Worm (Caenorhabditis elegans) whole organism, late embryonic: Measurements from ENCODE around the gene R11H6.5.

Experiments used
- C08G9.2 ChIP-seq: sonication (generic microtip); optimal IDR thresholded peaks from 2 replicates; lab custom pipeline; 2016; ENCODE audit warnings: mild to moderate bottlenecking, missing genetic modification characterization, moderate library complexity, missing compliant biosample characterization
- C38D4.7 ChIP-seq: fragments of 200-800 bp; sonication (Bioruptor generic); optimal IDR thresholded peaks from 2 replicates; lab custom pipeline; 2018; ENCODE audit warnings: mild to moderate bottlenecking, missing genetic modification characterization, moderate library complexity, missing compliant biosample characterization
- F13H6.1 ChIP-seq: sonication (generic microtip); optimal IDR thresholded peaks from 2 replicates; lab custom pipeline; 2016; ENCODE audit warnings: missing genetic modification characterization, missing compliant biosample characterization
- K02D7.2 ChIP-seq: sonication (generic microtip); optimal IDR thresholded peaks from 2 replicates; lab custom pipeline; 2017; ENCODE audit warnings: mild to moderate bottlenecking, missing genetic modification characterization, missing compliant biosample characterization
- T23F11.4 ChIP-seq: fragments of 200-800 bp; sonication (Bioruptor generic); optimal IDR thresholded peaks from 2 replicates; lab custom pipeline; 2018; ENCODE audit warnings: mild to moderate bottlenecking, missing genetic modification characterization, missing compliant biosample characterization
- ceh-24 ChIP-seq: sonication (generic microtip); optimal IDR thresholded peaks from 2 replicates; lab custom pipeline; 2016; ENCODE audit warnings: mild to moderate bottlenecking, missing genetic modification characterization, missing compliant biosample characterization
- ceh-30 ChIP-seq: fragments of 150-350 bp; optimal IDR thresholded peaks from 2 replicates; lab custom pipeline; 2014; ENCODE audit warnings: missing biosample characterization, missing genetic modification characterization
- ceh-34 ChIP-seq: sonication (generic microtip); optimal IDR thresholded peaks from 2 replicates; lab custom pipeline; 2016; ENCODE audit warnings: mild to moderate bottlenecking, missing genetic modification characterization, missing compliant biosample characterization
- ceh-48 ChIP-seq: sonication (generic microtip); optimal IDR thresholded peaks from 2 replicates; lab custom pipeline; 2016; ENCODE audit warnings: missing genetic modification characterization, inconsistent platforms, missing compliant biosample characterization
- ceh-9 ChIP-seq: sonication (generic microtip); optimal IDR thresholded peaks from 2 replicates; lab custom pipeline; 2016; ENCODE audit warnings: mild to moderate bottlenecking, missing genetic modification characterization, inconsistent platforms, missing compliant biosample characterization
- che-1 ChIP-seq: sonication (generic microtip); optimal IDR thresholded peaks from 2 replicates; lab custom pipeline; 2016; ENCODE audit warnings: mild to moderate bottlenecking, missing genetic modification characterization, missing compliant biosample characterization
- dmd-4 ChIP-seq: sonication (generic microtip); optimal IDR thresholded peaks from 2 replicates; lab custom pipeline; 2016; ENCODE audit warnings: borderline replicate concordance, missing genetic modification characterization, missing compliant biosample characterization
- elt-2 ChIP-seq: sonication (generic microtip); optimal IDR thresholded peaks from 2 replicates; lab custom pipeline; 2016; ENCODE audit warnings: missing genetic modification reagents, missing genetic modification characterization, missing compliant biosample characterization
- elt-4 ChIP-seq: sonication (generic microtip); optimal IDR thresholded peaks from 2 replicates; lab custom pipeline; 2016; ENCODE audit warnings: missing genetic modification characterization, missing compliant biosample characterization
- eyg-1 ChIP-seq: sonication (generic microtip); optimal IDR thresholded peaks from 2 replicates; lab custom pipeline; 2016; ENCODE audit warnings: missing genotype, missing genetic modification characterization, missing compliant biosample characterization
- fkh-10 ChIP-seq: fragments of 150-350 bp; optimal IDR thresholded peaks from 2 replicates; lab custom pipeline; 2014; ENCODE audit warnings: missing biosample characterization, missing genetic modification reagents, missing genetic modification characterization
- fkh-6 ChIP-seq: sonication (generic microtip); optimal IDR thresholded peaks from 2 replicates; lab custom pipeline; 2016; ENCODE audit warnings: missing genetic modification characterization, missing compliant biosample characterization
- gmeb-2 ChIP-seq: sonication (generic microtip); optimal IDR thresholded peaks from 2 replicates; lab custom pipeline; 2016; ENCODE audit warnings: missing genetic modification characterization, inconsistent platforms, missing compliant biosample characterization
- hlh-15 ChIP-seq: sonication (generic microtip); optimal IDR thresholded peaks from 2 replicates; lab custom pipeline; 2016; ENCODE audit warnings: missing genetic modification characterization, missing compliant biosample characterization
- lim-6 ChIP-seq: sonication (generic microtip); optimal IDR thresholded peaks from 2 replicates; lab custom pipeline; 2016; ENCODE audit warnings: missing genetic modification characterization, missing compliant biosample characterization
- mec-3 ChIP-seq: sonication (generic microtip); optimal IDR thresholded peaks from 2 replicates; lab custom pipeline; 2016; ENCODE audit warnings: borderline replicate concordance, missing genetic modification characterization, missing compliant biosample characterization
- nfya-1 ChIP-seq: sonication (generic microtip); optimal IDR thresholded peaks from 2 replicates; lab custom pipeline; 2017; ENCODE audit warnings: missing genetic modification characterization, mild to moderate bottlenecking, missing compliant biosample characterization, antibody characterized with exemption, moderate library complexity
- nhr-11 ChIP-seq: fragments of 150-350 bp; optimal IDR thresholded peaks from 2 replicates; lab custom pipeline; 2014; ENCODE audit warnings: missing biosample characterization, missing genetic modification characterization
- nhr-232 ChIP-seq: sonication (generic microtip); optimal IDR thresholded peaks from 2 replicates; lab custom pipeline; 2016; ENCODE audit warnings: missing genetic modification characterization, missing compliant biosample characterization
- pha-4 ChIP-seq: fragments of 150-350 bp; optimal IDR thresholded peaks from 2 replicates; lab custom pipeline; 2018; ENCODE audit warnings: missing biosample characterization, missing genetic modification reagents, missing genetic modification characterization
- pqm-1 ChIP-seq: sonication (generic microtip); optimal IDR thresholded peaks from 2 replicates; lab custom pipeline; 2016; ENCODE audit warnings: missing genetic modification characterization, missing compliant biosample characterization
- rnt-1 ChIP-seq: sonication (generic microtip); optimal IDR thresholded peaks from 2 replicates; lab custom pipeline; 2016; ENCODE audit warnings: missing genetic modification characterization, missing compliant biosample characterization
- sdc-2 ChIP-seq: sonication (generic microtip); optimal IDR thresholded peaks from 2 replicates; lab custom pipeline; 2016; ENCODE audit warnings: missing genotype, missing genetic modification characterization, missing compliant biosample characterization
- sox-4 ChIP-seq: sonication (generic microtip); optimal IDR thresholded peaks from 2 replicates; lab custom pipeline; 2017; ENCODE audit warnings: mild to moderate bottlenecking, missing genetic modification characterization, inconsistent platforms, missing compliant biosample characterization
- syd-9 ChIP-seq: sonication (generic microtip); optimal IDR thresholded peaks from 2 replicates; lab custom pipeline; 2016; ENCODE audit warnings: mild to moderate bottlenecking, missing genetic modification characterization, moderate library complexity, missing compliant biosample characterization
- tbx-2 ChIP-seq: sonication (generic microtip); optimal IDR thresholded peaks from 2 replicates; lab custom pipeline; 2016; ENCODE audit warnings: missing genetic modification characterization, missing compliant biosample characterization
- unc-3 ChIP-seq, 2 experiments: fragments of 200-800 bp in 1 of 2; sonication (Bioruptor generic) in 1 of 2; sonication (generic microtip) in 1 of 2; conservative IDR thresholded peaks in 1 of 2; optimal IDR thresholded peaks in 1 of 2; 2 replicates each; pipeline versions ENCODE4 v1.3.6 to Lab custom; 2016 to 2022; ENCODE audit warnings: missing compliant biosample characterization in 2 of 2, missing genetic modification characterization in 2 of 2, missing genetic modification reagents in 1 of 2

The R11H6.5 gene

ce11 chrV:14612168-14612567 is at the start of gene R11H6.5, which contains the start of gene ccnk-1:
TSS of gene R11H6.5 (minus strand) at chrV:14612222.
TSS of gene ccnk-1 (plus strand) at chrV:14612548.
- TF ChIP-seq nfya-1 (tag; lab: Kevin White, UChicago) (peak; percentile 71), hlh-15 (tag; lab: Kevin White, UChicago) (no peak), tbx-2 (peak; percentile 17)
- TF ChIP-seq, all 69 proteins: peak for 2

ce11 chrV:14660608-14661355 is 48.8 kb upstream of the R11H6.5 start, which contains the start of gene srh-17:
TSS of gene srh-17 (plus strand) at chrV:14661305.
- TF ChIP-seq sox-4 (tag; lab: Kevin White, UChicago) (no peak), C38D4.7 (GFP tag; lab: Kevin White, UChicago) (no peak), fkh-10 (GFP tag; lab: Kevin White, UChicago) (no peak), ceh-48 (no peak), ceh-30 (tag; lab: Kevin White, UChicago) (no peak), sdc-2 (no peak), mec-3 (no peak), pha-4 (tag; lab: Kevin White, UChicago) (no peak)

- no peak for TF ChIP-seq pha-4 (tag; lab: Kevin White, UChicago)
- no peak for TF ChIP-seq F13H6.1 (tag; lab: Kevin White, UChicago)
- no peak for TF ChIP-seq elt-2
- no peak for TF ChIP-seq lim-6 (tag; lab: Kevin White, UChicago)
- TF ChIP-seq C08G9.2: no peak
- TF ChIP-seq elt-4 (tag; lab: Kevin White, UChicago): no peak
- no peak for TF ChIP-seq tbx-2
- no peak for TF ChIP-seq nhr-232 (tag; lab: Kevin White, UChicago)
- TF ChIP-seq K02D7.2 (tag; lab: Kevin White, UChicago): no peak
- TF ChIP-seq mec-3: no peak
Measured at ce11 chrV:14659595-14659994, 47.6 kb upstream of the R11H6.5 start.

ce11 chrV:14658131-14658530 is 46.1 kb upstream of the R11H6.5 start, which contains the start of gene slc-25A29:
TSS of gene slc-25A29 (minus strand) at chrV:14658175.
- TF ChIP-seq nhr-11 (tag; lab: Kevin White, UChicago) (no peak), tbx-2 (no peak), C08G9.2 (no peak), pqm-1 (tag; lab: Kevin White, UChicago) (no peak), elt-4 (tag; lab: Kevin White, UChicago) (no peak), C38D4.7 (GFP tag; lab: Kevin White, UChicago) (no peak), nhr-232 (tag; lab: Kevin White, UChicago) (no peak), hlh-15 (tag; lab: Kevin White, UChicago) (no peak), ceh-24 (tag; lab: Kevin White, UChicago) (no peak), rnt-1 (tag; lab: Kevin White, UChicago) (no peak), unc-3 (GFP tag; conservative IDR thresholded peaks at IDR 0.05; lab: Robert Waterston, UW) (no peak), unc-3 (tag; optimal IDR thresholded peaks at IDR 0.05; lab: Kevin White, UChicago) (no peak), fkh-10 (GFP tag; lab: Kevin White, UChicago) (no peak), dmd-4 (tag; lab: Kevin White, UChicago) (no peak), syd-9 (no peak), sox-4 (tag; lab: Kevin White, UChicago) (no peak)

ce11 chrV:14656970-14657369 is 44.9 kb upstream of the R11H6.5 start:
- TF ChIP-seq F13H6.1 (tag; lab: Kevin White, UChicago) (no peak), che-1 (tag; lab: Kevin White, UChicago) (no peak), ceh-9 (no peak), C08G9.2 (no peak), eyg-1 (no peak)

ce11 chrV:14655689-14656088 is 43.7 kb upstream of the R11H6.5 start:
- TF ChIP-seq nhr-11 (tag; lab: Kevin White, UChicago): no peak
- TF ChIP-seq T23F11.4 (GFP tag; lab: Kevin White, UChicago): no peak
- no peak for TF ChIP-seq fkh-6 (tag; lab: Kevin White, UChicago)
- no peak for TF ChIP-seq ceh-34 (tag; lab: Kevin White, UChicago)
- no peak for TF ChIP-seq che-1 (tag; lab: Kevin White, UChicago)
- TF ChIP-seq gmeb-2 (tag; lab: Kevin White, UChicago): no peak
- no peak for TF ChIP-seq pqm-1 (tag; lab: Kevin White, UChicago)
